Fruit fly (Drosophila melanogaster) whole organism, prepupa: ENCODE measurements around the gene COX6B.

ENCODE experiments used
- Blimp-1 ChIP-seq: fragments of 200-800 bp; sonication (Bioruptor generic); optimal IDR thresholded peaks from 3 replicates; lab custom pipeline; 2017; ENCODE audit warnings: missing biosample characterization, missing genetic modification characterization, mild to moderate bottlenecking, moderate library complexity, missing genetic modification reagents
- CG10631 ChIP-seq: fragments of 200-800 bp; sonication (Bioruptor generic); optimal IDR thresholded peaks from 2 replicates; lab custom pipeline; 2016; ENCODE audit warnings: missing biosample characterization, missing genetic modification characterization
- CG11294 ChIP-seq: fragments of 200-800 bp; sonication (Bioruptor generic); IDR thresholded peaks from 2 replicates; pipeline ENCODE4 v1.3.6; 2022; ENCODE audit warnings: missing biosample characterization, missing genetic modification characterization
- CG11762 ChIP-seq: fragments of 200-800 bp; sonication (Bioruptor generic); optimal IDR thresholded peaks from 3 replicates; lab custom pipeline; 2016; ENCODE audit warnings: missing biosample characterization, missing genetic modification characterization; ENCODE audit not compliant: insufficient read depth
- CG15336 ChIP-seq: fragments of 200-800 bp; sonication (Bioruptor generic); IDR thresholded peaks from 2 replicates; pipeline ENCODE4 v1.3.6; 2022; ENCODE audit warnings: missing biosample characterization, missing genetic modification characterization
- CG1621 ChIP-seq: fragments of 200-800 bp; sonication (Bioruptor generic); optimal IDR thresholded peaks from 3 replicates; lab custom pipeline; 2018; ENCODE audit warnings: missing biosample characterization, mild to moderate bottlenecking, missing genetic modification characterization
- CG16779 ChIP-seq: fragments of 200-800 bp; sonication (Bioruptor generic); optimal IDR thresholded peaks from 3 replicates; lab custom pipeline; 2017; ENCODE audit warnings: missing biosample characterization, mild to moderate bottlenecking, missing genetic modification characterization
- CG3032 ChIP-seq: fragments of 200-800 bp; optimal IDR thresholded peaks from 2 replicates; lab custom pipeline; 2019; ENCODE audit warnings: missing biosample characterization, mild to moderate bottlenecking, missing genetic modification characterization, moderate library complexity
- CG31627 ChIP-seq: fragments of 200-800 bp; sonication (Bioruptor generic); optimal IDR thresholded peaks from 3 replicates; lab custom pipeline; 2016; ENCODE audit warnings: missing biosample characterization, missing genetic modification characterization
- CG32006 ChIP-seq: fragments of 200-800 bp; sonication (Bioruptor generic); optimal IDR thresholded peaks from 3 replicates; lab custom pipeline; 2017; ENCODE audit warnings: missing biosample characterization, mild to moderate bottlenecking, missing genetic modification characterization
- CG3919 ChIP-seq: fragments of 200-800 bp; sonication (Bioruptor generic); optimal IDR thresholded peaks from 3 replicates; lab custom pipeline; 2016; ENCODE audit warnings: missing biosample characterization, missing genetic modification characterization
- CG4318 ChIP-seq: fragments of 200-800 bp; sonication (Bioruptor generic); optimal IDR thresholded peaks from 3 replicates; lab custom pipeline; 2017; ENCODE audit warnings: missing biosample characterization, mild to moderate bottlenecking, missing genetic modification characterization
- CG6792 ChIP-seq: fragments of 200-800 bp; sonication (Bioruptor generic); optimal IDR thresholded peaks from 3 replicates; lab custom pipeline; 2016; ENCODE audit warnings: missing biosample characterization, missing genetic modification characterization
- CG6808 ChIP-seq: fragments of 200-800 bp; sonication (Bioruptor generic); optimal IDR thresholded peaks from 3 replicates; lab custom pipeline; 2017; ENCODE audit warnings: missing biosample characterization, missing genetic modification characterization, mild to moderate bottlenecking, moderate library complexity, missing genetic modification reagents
- CG7368 ChIP-seq: fragments of 200-800 bp; sonication (Bioruptor generic); optimal IDR thresholded peaks from 3 replicates; lab custom pipeline; 2016; ENCODE audit warnings: missing biosample characterization, missing genetic modification characterization
- CG8119 ChIP-seq: fragments of 200-800 bp; sonication (Bioruptor generic); IDR thresholded peaks from 3 replicates; pipeline ENCODE4 v1.3.6; 2022; ENCODE audit warnings: missing biosample characterization, missing genetic modification characterization
- CG8319 ChIP-seq: fragments of 200-800 bp; sonication (Bioruptor generic); optimal IDR thresholded peaks from 3 replicates; lab custom pipeline; 2016; ENCODE audit warnings: missing biosample characterization, missing genetic modification characterization
- CG8632 ChIP-seq: fragments of 200-800 bp; sonication (Bioruptor generic); optimal IDR thresholded peaks from 3 replicates; lab custom pipeline; 2016; ENCODE audit warnings: missing biosample characterization, missing genetic modification characterization
- CG9139 ChIP-seq: fragments of 200-800 bp; sonication (Bioruptor generic); optimal IDR thresholded peaks from 3 replicates; lab custom pipeline; 2017; ENCODE audit warnings: missing biosample characterization, mild to moderate bottlenecking, missing genetic modification characterization
- Eip78C ChIP-seq: fragments of 200-800 bp; sonication (Bioruptor generic); peaks from one replicate; lab custom pipeline; 2016; ENCODE audit warnings: missing biosample characterization, missing genetic modification characterization
- Ets21C ChIP-seq: fragments of 200-800 bp; sonication (Bioruptor generic); optimal IDR thresholded peaks from 3 replicates; lab custom pipeline; 2016; ENCODE audit warnings: missing biosample characterization, missing genetic modification characterization
- Gug ChIP-seq: fragments of 200-800 bp; sonication (Bioruptor generic); IDR thresholded peaks from 2 replicates; pipeline ENCODE4 v1.3.6; 2022; ENCODE audit warnings: missing biosample characterization, missing genetic modification characterization
- Hr38 ChIP-seq: sonication (Bioruptor generic); optimal IDR thresholded peaks from 2 replicates; lab custom pipeline; 2016; ENCODE audit warnings: missing biosample characterization, missing genetic modification characterization
- Hr39 ChIP-seq: fragments of 200-800 bp; sonication (Bioruptor generic); optimal IDR thresholded peaks from 2 replicates; lab custom pipeline; 2016; ENCODE audit warnings: missing biosample characterization, missing genetic modification characterization
- Lpt ChIP-seq: fragments of 200-800 bp; sonication (Bioruptor generic); optimal IDR thresholded peaks from 3 replicates; lab custom pipeline; 2016; ENCODE audit warnings: missing biosample characterization, missing genetic modification characterization
- Met ChIP-seq: fragments of 200-800 bp; sonication (Bioruptor generic); optimal IDR thresholded peaks from 3 replicates; lab custom pipeline; 2016; ENCODE audit warnings: missing biosample characterization, missing genetic modification characterization
- OdsH ChIP-seq: fragments of 200-800 bp; sonication (Bioruptor generic); optimal IDR thresholded peaks from 3 replicates; lab custom pipeline; 2016; ENCODE audit warnings: missing biosample characterization, missing genetic modification characterization
- Sox102F ChIP-seq: fragments of 200-800 bp; sonication (Bioruptor generic); optimal IDR thresholded peaks from 2 replicates; lab custom pipeline; 2016; ENCODE audit warnings: missing biosample characterization, mild to moderate bottlenecking, missing genetic modification characterization
- Sox14 ChIP-seq: fragments of 200-800 bp; sonication (Bioruptor generic); optimal IDR thresholded peaks from 3 replicates; lab custom pipeline; 2016; ENCODE audit warnings: missing biosample characterization, missing genetic modification characterization
- Sox15 ChIP-seq: fragments of 200-800 bp; sonication (Bioruptor generic); optimal IDR thresholded peaks from 3 replicates; lab custom pipeline; 2016; ENCODE audit warnings: missing biosample characterization, missing genetic modification characterization
- achi ChIP-seq: fragments of 200-800 bp; sonication (Bioruptor generic); optimal IDR thresholded peaks from 3 replicates; lab custom pipeline; 2016; ENCODE audit warnings: missing biosample characterization, missing genetic modification characterization
- acj6 ChIP-seq: fragments of 200-800 bp; sonication (Bioruptor generic); optimal IDR thresholded peaks from 3 replicates; lab custom pipeline; 2016; ENCODE audit warnings: missing biosample characterization, missing genetic modification characterization
- cyc ChIP-seq: fragments of 200-800 bp; sonication (Bioruptor generic); optimal IDR thresholded peaks from 3 replicates; lab custom pipeline; 2016; ENCODE audit warnings: missing biosample characterization, missing genetic modification characterization
- dac ChIP-seq: fragments of 200-800 bp; sonication (Bioruptor generic); optimal IDR thresholded peaks from 2 replicates; lab custom pipeline; 2017; ENCODE audit warnings: missing biosample characterization, mild to moderate bottlenecking, missing genetic modification characterization
- eg ChIP-seq: fragments of 200-800 bp; sonication (Bioruptor generic); IDR thresholded peaks from 3 replicates; pipeline ENCODE4 v1.3.6; 2022; ENCODE audit warnings: missing biosample characterization, missing genetic modification characterization
- esn ChIP-seq: fragments of 200-800 bp; sonication (Bioruptor generic); optimal IDR thresholded peaks from 2 replicates; lab custom pipeline; 2016; ENCODE audit warnings: missing biosample characterization, mild to moderate bottlenecking, missing genetic modification characterization, moderate library complexity
- fd59A ChIP-seq: fragments of 200-800 bp; sonication (Bioruptor generic); optimal IDR thresholded peaks from 2 replicates; lab custom pipeline; 2017; ENCODE audit warnings: missing biosample characterization, mild to moderate bottlenecking, missing genetic modification characterization, missing genetic modification reagents
- fkh ChIP-seq: fragments of 200-800 bp; sonication (Bioruptor generic); optimal IDR thresholded peaks from 3 replicates; lab custom pipeline; 2017; ENCODE audit warnings: missing biosample characterization, mild to moderate bottlenecking, missing genetic modification characterization, moderate library complexity
- lz ChIP-seq: fragments of 200-800 bp; sonication (Bioruptor generic); optimal IDR thresholded peaks from 3 replicates; lab custom pipeline; 2016; ENCODE audit warnings: missing biosample characterization, missing genetic modification characterization
- net ChIP-seq: fragments of 200-800 bp; sonication (Bioruptor generic); optimal IDR thresholded peaks from 3 replicates; lab custom pipeline; 2016; ENCODE audit warnings: missing biosample characterization, missing genetic modification characterization
- pdm3 ChIP-seq: fragments of 200-800 bp; sonication (Bioruptor generic); optimal IDR thresholded peaks from 3 replicates; lab custom pipeline; 2016; ENCODE audit warnings: missing biosample characterization, missing genetic modification characterization
- salr ChIP-seq, 2 experiments: fragments of 200-800 bp; sonication (Bioruptor generic); optimal IDR thresholded peaks; 3 replicates each; lab custom pipeline; 2016 to 2018; ENCODE audit warnings: missing biosample characterization in 2 of 2, missing genetic modification characterization in 2 of 2, mild to moderate bottlenecking in 1 of 2
- ss ChIP-seq, 2 experiments: fragments of 200-800 bp; sonication (Bioruptor generic); optimal IDR thresholded peaks; 2 replicates in 1 of 2; 3 replicates in 1 of 2; lab custom pipeline; 2017 to 2018; ENCODE audit warnings: mild to moderate bottlenecking in 2 of 2, missing biosample characterization in 2 of 2, missing genetic modification characterization in 2 of 2, moderate library complexity in 1 of 2
- svp ChIP-seq: fragments of 200-800 bp; sonication (Bioruptor generic); peaks from one replicate; lab custom pipeline; 2016; ENCODE audit warnings: missing biosample characterization, missing genetic modification characterization
- vri ChIP-seq: fragments of 200-800 bp; sonication (Bioruptor generic); optimal IDR thresholded peaks from 3 replicates; lab custom pipeline; 2016; ENCODE audit warnings: missing biosample characterization, mild to moderate bottlenecking, missing genetic modification characterization

COX6B gene

DNA sequence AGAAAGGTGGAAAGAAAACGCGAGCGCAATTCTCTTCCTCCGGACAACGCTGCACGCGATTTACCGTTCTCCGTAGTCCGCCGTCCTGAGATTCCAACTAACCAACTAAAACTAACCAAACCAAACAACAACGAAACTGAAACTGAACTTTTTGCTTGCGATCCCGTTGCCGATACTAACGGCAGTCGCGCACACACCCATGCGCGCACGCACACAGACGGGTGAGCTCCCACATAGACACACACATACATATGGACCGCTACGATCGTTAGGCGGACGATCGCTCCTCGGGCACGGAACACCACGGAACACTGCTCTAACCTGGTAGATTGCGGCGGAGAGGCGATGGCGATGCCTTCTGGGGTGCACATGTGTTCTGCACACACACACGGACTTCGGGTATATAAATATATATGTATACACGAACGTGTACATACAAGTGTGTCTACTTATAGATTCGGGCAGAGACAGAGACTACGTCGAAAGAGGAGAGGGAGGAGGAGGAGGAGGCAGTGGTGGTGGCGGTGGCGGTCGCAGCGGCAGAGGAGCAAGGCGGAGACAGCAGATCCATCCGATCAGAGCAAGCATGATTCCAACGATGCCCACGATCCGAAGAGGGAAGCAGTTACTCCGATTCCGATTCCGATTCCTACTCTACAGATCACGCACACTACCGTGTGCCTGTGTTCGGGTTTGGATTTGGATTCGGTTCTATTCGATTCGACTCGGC lies 31.1 kb downstream of the COX6B start, which contains the start of gene meso18E:
Gene meso18E, minus strand, starts transcription at position 148 of the 730 bp plus-strand sequence.
- TF ChIP-seq vri (GFP tag; lab: Kevin White, UChicago) (no peak), Eip78C (GFP tag; lab: Kevin White, UChicago) (peak; percentile 40), eg (0 out of 3 replicates have a peak, but pooled peaks have one; percentile 7), CG8119 (GFP tag; lab: Robert Waterston, UW) (no peak), Hr39 (GFP tag; lab: Kevin White, UChicago) (no peak), svp (peak; percentile 79), CG3032 (no peak)

DNA sequence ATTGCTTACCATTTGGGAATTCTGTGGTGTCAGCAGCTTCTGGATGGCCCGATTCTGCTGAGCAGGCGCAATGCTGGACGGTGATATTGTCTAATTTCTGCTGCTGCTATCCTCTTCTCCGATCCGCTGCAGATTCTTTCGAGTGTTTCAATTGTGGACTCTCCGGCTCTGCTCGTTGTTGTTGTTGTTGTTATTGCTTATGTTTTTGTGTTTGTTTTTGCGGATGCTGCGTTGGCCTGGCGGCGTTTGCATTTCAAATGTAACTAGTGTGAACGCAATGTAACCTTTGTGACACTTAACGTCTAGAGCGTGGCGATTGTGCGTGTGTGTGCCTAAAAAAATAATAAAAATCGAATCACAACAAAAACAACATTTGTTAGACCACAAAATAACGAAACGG lies 32.2 kb downstream of the COX6B start:
- TF ChIP-seq Eip78C (GFP tag; lab: Kevin White, UChicago) (no peak), CG6792 (GFP tag; lab: Kevin White, UChicago) (no peak), CG7368 (no peak), Ets21C (GFP tag; lab: Kevin White, UChicago) (no peak), CG4318 (GFP tag; lab: Kevin White, UChicago) (no peak), net (no peak), Hr38 (no peak), CG31627 (GFP tag; lab: Kevin White, UChicago) (no peak), CG11762 (GFP tag; lab: Kevin White, UChicago) (no peak), salr (GFP tag; optimal IDR thresholded peaks at IDR 0.05; lab: Kevin White, UChicago) (no peak), cyc (no peak)

DNA sequence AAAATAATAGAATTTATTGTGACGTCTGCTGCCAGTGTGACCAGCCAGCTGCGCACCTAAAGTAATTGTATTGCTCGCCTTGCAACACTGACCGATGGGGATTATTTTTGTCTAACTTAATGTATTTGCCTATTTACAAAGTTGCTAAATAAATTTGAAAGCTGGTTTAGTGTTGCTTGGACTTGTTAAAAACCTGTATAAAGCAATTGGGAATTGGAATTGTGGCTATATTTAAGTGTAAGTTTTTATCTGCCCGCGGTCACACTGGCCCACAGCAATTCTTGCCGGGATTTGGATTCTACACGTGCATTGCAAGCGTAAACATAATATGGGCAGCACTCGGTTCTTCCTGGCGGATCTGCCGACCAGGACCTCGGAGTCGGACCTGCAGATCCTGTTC lies 40.1 kb downstream of the COX6B start, which contains the start of the genes CG14230 and CG14232:
Gene CG14230, plus strand, starts transcription at position 94 of the 400 bp plus-strand sequence.
Gene CG14232, minus strand, starts transcription at position 177 of the 400 bp plus-strand sequence.
- no peak for TF ChIP-seq CG16779
- TF ChIP-seq achi, result peak; percentile 12
- no peak for TF ChIP-seq CG3919 (GFP tag; lab: Kevin White, UChicago)
- TF ChIP-seq CG1621, result peak; percentile 43
- TF ChIP-seq Gug (GFP tag; lab: Robert Waterston, UW), result no peak
- TF ChIP-seq CG8632 (GFP tag; lab: Kevin White, UChicago), result no peak
- TF ChIP-seq Eip78C (GFP tag; lab: Kevin White, UChicago), result peak; percentile 66
- no peak for TF ChIP-seq CG15336
- TF ChIP-seq OdsH, result no peak
- no peak for TF ChIP-seq Sox102F
- no peak for TF ChIP-seq Met (GFP tag; lab: Kevin White, UChicago)
- no peak for TF ChIP-seq CG6808 (GFP tag; lab: Kevin White, UChicago)
- TF ChIP-seq vri (GFP tag; lab: Kevin White, UChicago), result no peak
- no peak for TF ChIP-seq CG10631 (GFP tag; lab: Kevin White, UChicago)
- no peak for TF ChIP-seq Sox15 (GFP tag; lab: Kevin White, UChicago)
- no peak for TF ChIP-seq ss (GFP tag; optimal IDR thresholded peaks at IDR 0.05; lab: Kevin White, UChicago)
- no peak for TF ChIP-seq eg
- peak; percentile 13 for TF ChIP-seq esn (GFP tag; lab: Kevin White, UChicago)
- no peak for TF ChIP-seq acj6 (GFP tag; lab: Kevin White, UChicago)
- TF ChIP-seq CG6792 (GFP tag; lab: Kevin White, UChicago), result no peak
- TF ChIP-seq fd59A, result no peak
- no peak for TF ChIP-seq CG4318 (GFP tag; lab: Kevin White, UChicago)
- TF ChIP-seq pdm3 (GFP tag; lab: Kevin White, UChicago), result no peak
- TF ChIP-seq CG9139, result no peak
- no peak for TF ChIP-seq svp
- TF ChIP-seq lz (GFP tag; lab: Kevin White, UChicago), result peak; percentile 1
- TF ChIP-seq CG8319 (GFP tag; lab: Kevin White, UChicago), result no peak
- no peak for TF ChIP-seq CG11294 (GFP tag; lab: Robert Waterston, UW)
- no peak for TF ChIP-seq fkh
- no peak for TF ChIP-seq CG32006
- no peak for TF ChIP-seq dac (GFP tag; lab: Kevin White, UChicago)
- no peak for TF ChIP-seq cyc
- no peak for TF ChIP-seq Blimp-1 (GFP tag; lab: Kevin White, UChicago)
- no peak for TF ChIP-seq Lpt (GFP tag; lab: Kevin White, UChicago)
- peak; percentile 56 for TF ChIP-seq Sox14 (GFP tag; lab: Kevin White, UChicago)
